Fruit fly (Drosophila melanogaster) whole organism, prepupa: Measurements from ENCODE around the gene Bacc.

Experiments
- Blimp-1 ChIP-seq: fragments of 200-800 bp; sonication (Bioruptor generic); optimal IDR thresholded peaks from 3 replicates; lab custom pipeline; 2017; ENCODE audit warnings: missing biosample characterization, missing genetic modification characterization, mild to moderate bottlenecking, moderate library complexity, missing genetic modification reagents
- CG10631 ChIP-seq: fragments of 200-800 bp; sonication (Bioruptor generic); optimal IDR thresholded peaks from 2 replicates; lab custom pipeline; 2016; ENCODE audit warnings: missing biosample characterization, missing genetic modification characterization
- CG10669 ChIP-seq: fragments of 200-800 bp; sonication (Bioruptor generic); optimal IDR thresholded peaks from 3 replicates; lab custom pipeline; 2018; ENCODE audit warnings: missing biosample characterization, mild to moderate bottlenecking, missing genetic modification characterization, moderate library complexity
- CG11294 ChIP-seq: fragments of 200-800 bp; sonication (Bioruptor generic); IDR thresholded peaks from 2 replicates; pipeline ENCODE4 v1.3.6; 2022; ENCODE audit warnings: missing biosample characterization, missing genetic modification characterization
- CG15336 ChIP-seq: fragments of 200-800 bp; sonication (Bioruptor generic); IDR thresholded peaks from 2 replicates; pipeline ENCODE4 v1.3.6; 2022; ENCODE audit warnings: missing biosample characterization, missing genetic modification characterization
- CG1621 ChIP-seq: fragments of 200-800 bp; sonication (Bioruptor generic); optimal IDR thresholded peaks from 3 replicates; lab custom pipeline; 2018; ENCODE audit warnings: missing biosample characterization, mild to moderate bottlenecking, missing genetic modification characterization
- CG16779 ChIP-seq: fragments of 200-800 bp; sonication (Bioruptor generic); optimal IDR thresholded peaks from 3 replicates; lab custom pipeline; 2017; ENCODE audit warnings: missing biosample characterization, mild to moderate bottlenecking, missing genetic modification characterization
- CG3032 ChIP-seq: fragments of 200-800 bp; optimal IDR thresholded peaks from 2 replicates; lab custom pipeline; 2019; ENCODE audit warnings: missing biosample characterization, mild to moderate bottlenecking, missing genetic modification characterization, moderate library complexity
- CG31627 ChIP-seq: fragments of 200-800 bp; sonication (Bioruptor generic); optimal IDR thresholded peaks from 3 replicates; lab custom pipeline; 2016; ENCODE audit warnings: missing biosample characterization, missing genetic modification characterization
- CG32006 ChIP-seq: fragments of 200-800 bp; sonication (Bioruptor generic); optimal IDR thresholded peaks from 3 replicates; lab custom pipeline; 2017; ENCODE audit warnings: missing biosample characterization, mild to moderate bottlenecking, missing genetic modification characterization
- CG34406 ChIP-seq: fragments of 200-800 bp; sonication (Bioruptor generic); optimal IDR thresholded peaks from 3 replicates; lab custom pipeline; 2016; ENCODE audit warnings: missing biosample characterization, missing genetic modification characterization
- CG6163 ChIP-seq: fragments of 200-800 bp; sonication (Bioruptor generic); IDR thresholded peaks from 3 replicates; pipeline ENCODE4 v1.3.6; 2022; ENCODE audit warnings: missing biosample characterization, missing genetic modification characterization
- CG6792 ChIP-seq: fragments of 200-800 bp; sonication (Bioruptor generic); optimal IDR thresholded peaks from 3 replicates; lab custom pipeline; 2016; ENCODE audit warnings: missing biosample characterization, missing genetic modification characterization
- CG6808 ChIP-seq: fragments of 200-800 bp; sonication (Bioruptor generic); optimal IDR thresholded peaks from 3 replicates; lab custom pipeline; 2017; ENCODE audit warnings: missing biosample characterization, missing genetic modification characterization, mild to moderate bottlenecking, moderate library complexity, missing genetic modification reagents
- CG6854 ChIP-seq: fragments of 200-800 bp; sonication (Bioruptor generic); optimal IDR thresholded peaks from 2 replicates; lab custom pipeline; 2017; ENCODE audit warnings: missing biosample characterization, mild to moderate bottlenecking, missing genetic modification characterization
- CG7368 ChIP-seq: fragments of 200-800 bp; sonication (Bioruptor generic); optimal IDR thresholded peaks from 3 replicates; lab custom pipeline; 2016; ENCODE audit warnings: missing biosample characterization, missing genetic modification characterization
- CG8632 ChIP-seq: fragments of 200-800 bp; sonication (Bioruptor generic); optimal IDR thresholded peaks from 3 replicates; lab custom pipeline; 2016; ENCODE audit warnings: missing biosample characterization, missing genetic modification characterization
- CG9139 ChIP-seq: fragments of 200-800 bp; sonication (Bioruptor generic); optimal IDR thresholded peaks from 3 replicates; lab custom pipeline; 2017; ENCODE audit warnings: missing biosample characterization, mild to moderate bottlenecking, missing genetic modification characterization
- Eip78C ChIP-seq: fragments of 200-800 bp; sonication (Bioruptor generic); peaks from one replicate; lab custom pipeline; 2016; ENCODE audit warnings: missing biosample characterization, missing genetic modification characterization
- Eip93F ChIP-seq: fragments of 200-800 bp; sonication (Bioruptor generic); optimal IDR thresholded peaks from 2 replicates; lab custom pipeline; 2016; ENCODE audit warnings: missing biosample characterization, mild to moderate bottlenecking, missing genetic modification characterization
- Ets21C ChIP-seq: fragments of 200-800 bp; sonication (Bioruptor generic); optimal IDR thresholded peaks from 3 replicates; lab custom pipeline; 2016; ENCODE audit warnings: missing biosample characterization, missing genetic modification characterization
- Gug ChIP-seq: fragments of 200-800 bp; sonication (Bioruptor generic); IDR thresholded peaks from 2 replicates; pipeline ENCODE4 v1.3.6; 2022; ENCODE audit warnings: missing biosample characterization, missing genetic modification characterization
- Lpt ChIP-seq: fragments of 200-800 bp; sonication (Bioruptor generic); optimal IDR thresholded peaks from 3 replicates; lab custom pipeline; 2016; ENCODE audit warnings: missing biosample characterization, missing genetic modification characterization
- Met ChIP-seq: fragments of 200-800 bp; sonication (Bioruptor generic); optimal IDR thresholded peaks from 3 replicates; lab custom pipeline; 2016; ENCODE audit warnings: missing biosample characterization, missing genetic modification characterization
- OdsH ChIP-seq: fragments of 200-800 bp; sonication (Bioruptor generic); optimal IDR thresholded peaks from 3 replicates; lab custom pipeline; 2016; ENCODE audit warnings: missing biosample characterization, missing genetic modification characterization
- Smox ChIP-seq: fragments of 200-800 bp; sonication (Bioruptor generic); optimal IDR thresholded peaks from 3 replicates; lab custom pipeline; 2016; ENCODE audit warnings: missing biosample characterization, missing genetic modification characterization
- Sox102F ChIP-seq: fragments of 200-800 bp; sonication (Bioruptor generic); optimal IDR thresholded peaks from 2 replicates; lab custom pipeline; 2016; ENCODE audit warnings: missing biosample characterization, mild to moderate bottlenecking, missing genetic modification characterization
- Sox14 ChIP-seq: fragments of 200-800 bp; sonication (Bioruptor generic); optimal IDR thresholded peaks from 3 replicates; lab custom pipeline; 2016; ENCODE audit warnings: missing biosample characterization, missing genetic modification characterization
- Sox15 ChIP-seq: fragments of 200-800 bp; sonication (Bioruptor generic); optimal IDR thresholded peaks from 3 replicates; lab custom pipeline; 2016; ENCODE audit warnings: missing biosample characterization, missing genetic modification characterization
- achi ChIP-seq: fragments of 200-800 bp; sonication (Bioruptor generic); optimal IDR thresholded peaks from 3 replicates; lab custom pipeline; 2016; ENCODE audit warnings: missing biosample characterization, missing genetic modification characterization
- cyc ChIP-seq: fragments of 200-800 bp; sonication (Bioruptor generic); optimal IDR thresholded peaks from 3 replicates; lab custom pipeline; 2016; ENCODE audit warnings: missing biosample characterization, missing genetic modification characterization
- dac ChIP-seq: fragments of 200-800 bp; sonication (Bioruptor generic); optimal IDR thresholded peaks from 2 replicates; lab custom pipeline; 2017; ENCODE audit warnings: missing biosample characterization, mild to moderate bottlenecking, missing genetic modification characterization
- dsx ChIP-seq: fragments of 200-800 bp; optimal IDR thresholded peaks from 3 replicates; lab custom pipeline; 2019; ENCODE audit warnings: missing biosample characterization, mild to moderate bottlenecking, missing genetic modification characterization, moderate library complexity; ENCODE audit not compliant: poor library complexity, severe bottlenecking
- eg ChIP-seq: fragments of 200-800 bp; sonication (Bioruptor generic); IDR thresholded peaks from 3 replicates; pipeline ENCODE4 v1.3.6; 2022; ENCODE audit warnings: missing biosample characterization, missing genetic modification characterization
- fd59A ChIP-seq: fragments of 200-800 bp; sonication (Bioruptor generic); optimal IDR thresholded peaks from 2 replicates; lab custom pipeline; 2017; ENCODE audit warnings: missing biosample characterization, mild to moderate bottlenecking, missing genetic modification characterization, missing genetic modification reagents
- fd85E ChIP-seq: fragments of 200-800 bp; sonication (Bioruptor generic); optimal IDR thresholded peaks from 3 replicates; lab custom pipeline; 2016; ENCODE audit warnings: missing biosample characterization, missing genetic modification characterization
- fkh ChIP-seq: fragments of 200-800 bp; sonication (Bioruptor generic); optimal IDR thresholded peaks from 3 replicates; lab custom pipeline; 2017; ENCODE audit warnings: missing biosample characterization, mild to moderate bottlenecking, missing genetic modification characterization, moderate library complexity
- net ChIP-seq: fragments of 200-800 bp; sonication (Bioruptor generic); optimal IDR thresholded peaks from 3 replicates; lab custom pipeline; 2016; ENCODE audit warnings: missing biosample characterization, missing genetic modification characterization
- pdm3 ChIP-seq: fragments of 200-800 bp; sonication (Bioruptor generic); optimal IDR thresholded peaks from 3 replicates; lab custom pipeline; 2016; ENCODE audit warnings: missing biosample characterization, missing genetic modification characterization
- salr ChIP-seq, 2 experiments: fragments of 200-800 bp; sonication (Bioruptor generic); optimal IDR thresholded peaks; 3 replicates each; lab custom pipeline; 2016 to 2018; ENCODE audit warnings: missing biosample characterization in 2 of 2, missing genetic modification characterization in 2 of 2, mild to moderate bottlenecking in 1 of 2
- ss ChIP-seq, 2 experiments: fragments of 200-800 bp; sonication (Bioruptor generic); optimal IDR thresholded peaks; 2 replicates in 1 of 2; 3 replicates in 1 of 2; lab custom pipeline; 2017 to 2018; ENCODE audit warnings: mild to moderate bottlenecking in 2 of 2, missing biosample characterization in 2 of 2, missing genetic modification characterization in 2 of 2, moderate library complexity in 1 of 2
- svp ChIP-seq: fragments of 200-800 bp; sonication (Bioruptor generic); peaks from one replicate; lab custom pipeline; 2016; ENCODE audit warnings: missing biosample characterization, missing genetic modification characterization
- topi ChIP-seq: fragments of 200-800 bp; sonication (Bioruptor generic); optimal IDR thresholded peaks from 3 replicates; lab custom pipeline; 2016; ENCODE audit warnings: missing biosample characterization, missing genetic modification characterization
- vri ChIP-seq: fragments of 200-800 bp; sonication (Bioruptor generic); optimal IDR thresholded peaks from 3 replicates; lab custom pipeline; 2016; ENCODE audit warnings: missing biosample characterization, mild to moderate bottlenecking, missing genetic modification characterization

Gene Bacc

DNA sequence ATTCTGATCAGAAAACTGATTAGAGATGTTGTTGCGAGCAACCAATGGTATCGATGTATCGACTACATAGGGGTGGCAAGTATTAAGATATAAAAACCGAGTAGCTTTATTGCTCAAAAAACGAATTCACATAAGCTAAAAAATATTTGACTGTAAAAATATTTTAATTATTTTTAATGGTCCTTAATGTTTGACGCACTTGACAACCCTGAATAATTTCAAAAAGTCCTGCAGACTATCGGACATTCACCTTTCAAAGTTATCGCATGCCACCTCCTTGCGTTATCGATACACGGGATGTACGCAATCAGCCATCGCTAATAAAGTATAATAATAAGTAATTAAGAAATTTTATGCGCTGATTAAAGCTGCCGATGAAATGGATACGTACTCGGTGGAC lies 7.4 kb downstream of the Bacc start, which contains the start of the genes HemK2, Snapin and Tnpo-SR (continued):
- peak; percentile 48 for TF ChIP-seq fkh (GFP tag; lab: Kevin White, UChicago)
- peak; percentile 88 for TF ChIP-seq vri (GFP tag; lab: Kevin White, UChicago)
- peak; percentile 83 for TF ChIP-seq CG15336 (GFP tag; lab: Robert Waterston, UW)
- peak; percentile 89 for TF ChIP-seq CG6792
- TF ChIP-seq CG8632, result peak; percentile 83
- TF ChIP-seq CG6808 (GFP tag; lab: Kevin White, UChicago), result peak; percentile 74
- peak; percentile 87 for TF ChIP-seq Eip93F
- peak; percentile 59 to 84 for TF ChIP-seq ss (GFP tag; optimal IDR thresholded peaks at IDR 0.05; lab: Kevin White, UChicago)
- peak; percentile 80 for TF ChIP-seq CG34406
- TF ChIP-seq CG31627, result peak; percentile 91
- TF ChIP-seq fd85E (GFP tag; lab: Kevin White, UChicago), result peak; percentile 47
- TF ChIP-seq CG6163 (GFP tag; lab: Robert Waterston, UW), result peak; percentile 93
- peak; percentile 80 for TF ChIP-seq net (GFP tag; lab: Kevin White, UChicago)
- TF ChIP-seq dac (GFP tag; lab: Kevin White, UChicago), result peak; percentile 75
- peak; percentile 90 for TF ChIP-seq Ets21C (GFP tag; lab: Kevin White, UChicago)
- peak; percentile 83 for TF ChIP-seq Sox15
- peak; percentile 94 for TF ChIP-seq topi (GFP tag; lab: Kevin White, UChicago)
- TF ChIP-seq CG9139 (GFP tag; lab: Kevin White, UChicago), result no peak
- TF ChIP-seq CG11294, result peak; percentile 79; the same call in 1 of the 2 replicates
- peak; percentile 91 for TF ChIP-seq Sox14 (GFP tag; lab: Kevin White, UChicago)
- peak; percentile 69 for TF ChIP-seq fd59A
- peak; percentile 85 for TF ChIP-seq dsx (GFP tag; lab: Kevin White, UChicago)
- peak; percentile 92 for TF ChIP-seq OdsH (GFP tag; lab: Kevin White, UChicago)

DNA sequence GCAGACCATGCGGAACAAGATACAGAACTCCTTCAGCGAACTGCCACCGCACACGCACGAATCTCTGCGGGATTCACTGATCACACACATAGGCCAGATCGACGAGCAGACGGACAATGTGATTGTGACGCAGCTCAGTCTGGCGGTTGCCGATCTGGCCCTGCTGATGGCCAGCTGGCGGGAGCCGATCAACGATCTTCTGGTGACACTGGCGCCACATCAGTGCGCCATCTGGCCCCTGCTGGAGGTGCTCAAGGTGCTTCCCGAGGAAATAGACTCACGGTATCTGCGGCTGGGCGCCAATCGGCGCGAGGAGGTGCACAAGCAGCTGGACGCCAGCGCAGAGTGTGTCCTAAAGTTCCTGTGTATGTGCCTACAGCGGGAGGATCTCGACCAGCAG lies 8.0 kb downstream of the Bacc start:
- TF ChIP-seq CG31627, result no peak
- 0 out of 3 replicates have a peak, but pooled peaks have one; percentile 5 for TF ChIP-seq eg (GFP tag; lab: Robert Waterston, UW)

DNA sequence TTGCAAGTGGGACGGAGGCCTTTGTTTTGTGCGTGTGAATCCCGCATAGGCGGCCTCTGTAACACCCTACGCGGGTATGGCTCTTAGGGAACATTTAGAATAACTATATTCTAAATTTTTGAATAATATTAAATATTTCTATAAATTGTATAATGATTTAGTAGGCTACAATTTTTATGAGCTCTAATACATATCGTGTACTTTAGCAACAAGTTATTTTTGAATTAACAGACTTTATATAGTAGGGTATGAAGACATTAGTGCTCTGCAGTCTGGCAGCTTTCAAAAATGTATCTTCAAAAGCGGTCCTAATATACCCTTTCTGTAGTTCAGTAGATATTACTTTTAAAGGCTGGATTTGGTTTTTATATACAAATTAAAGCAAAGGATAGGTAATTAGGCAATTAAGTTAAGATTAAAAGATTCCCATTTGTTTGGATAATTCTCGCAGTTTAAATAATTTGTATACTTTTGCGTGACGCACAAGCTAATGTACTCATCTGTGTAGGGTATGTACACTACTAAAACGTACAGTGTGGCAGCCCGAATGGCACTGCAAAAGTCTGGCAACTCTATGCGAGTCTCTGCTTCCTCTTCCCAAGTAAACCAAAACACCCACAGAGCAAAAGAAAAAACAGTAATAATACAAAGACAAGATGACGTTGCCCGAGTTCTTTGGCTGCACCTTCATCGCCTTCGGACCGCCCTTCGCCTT lies 13.6 kb downstream of the Bacc start, which contains the start of the genes Snx21 and aph-1:
Gene Snx21 (minus strand): TSS at position 7 of the 715 bp plus-strand sequence.
Gene aph-1 (plus strand): TSS at position 575 of the 715 bp plus-strand sequence.
- TF ChIP-seq CG6792 (peak; percentile 81), dsx (GFP tag; lab: Kevin White, UChicago) (peak; percentile 83), Met (GFP tag; lab: Kevin White, UChicago) (peak; percentile 88), cyc (GFP tag; lab: Kevin White, UChicago) (peak; percentile 89), CG10631 (GFP tag; lab: Kevin White, UChicago) (peak; percentile 89), Lpt (GFP tag; lab: Kevin White, UChicago) (peak; percentile 61), Eip78C (GFP tag; lab: Kevin White, UChicago) (peak; percentile 94), CG3032 (peak; percentile 89), OdsH (GFP tag; lab: Kevin White, UChicago) (peak; percentile 92), net (GFP tag; lab: Kevin White, UChicago) (peak; percentile 87), CG32006 (GFP tag; lab: Kevin White, UChicago) (peak; percentile 91), Blimp-1 (GFP tag; lab: Kevin White, UChicago) (peak; percentile 73), ss (GFP tag; optimal IDR thresholded peaks at IDR 0.05; lab: Kevin White, UChicago) (peak; percentile 88 to 89), pdm3 (GFP tag; lab: Kevin White, UChicago) (peak; percentile 92), salr (GFP tag; optimal IDR thresholded peaks at IDR 0.05; lab: Kevin White, UChicago) (peak; percentile 59 to 86), fd59A (peak; percentile 79), CG31627 (peak; percentile 92), fd85E (GFP tag; lab: Kevin White, UChicago) (peak; percentile 70), Smox (peak; percentile 87), svp (GFP tag; lab: Kevin White, UChicago) (peak; percentile 92), dac (GFP tag; lab: Kevin White, UChicago) (peak; percentile 75), CG16779 (tag; lab: Kevin White, UChicago) (peak; percentile 81), CG6808 (GFP tag; lab: Kevin White, UChicago) (peak; percentile 88), Gug (GFP tag; lab: Robert Waterston, UW) (peak; percentile 82), Sox15 (peak; percentile 88), achi (GFP tag; lab: Kevin White, UChicago) (peak; percentile 90), CG15336 (GFP tag; lab: Robert Waterston, UW) (peak; percentile 90), CG11294 (peak; percentile 81), CG1621 (peak; percentile 61), Sox14 (GFP tag; lab: Kevin White, UChicago) (peak; percentile 89), Ets21C (GFP tag; lab: Kevin White, UChicago) (peak; percentile 88), CG7368 (peak; percentile 82), Sox102F (GFP tag; lab: Kevin White, UChicago) (peak; percentile 91), CG6854 (GFP tag; lab: Kevin White, UChicago) (peak; percentile 89), CG10669 (peak; percentile 88)
